Worm (Caenorhabditis elegans) whole organism, early embryonic: Measurements from ENCODE around the gene D1054.10.

Experiments used
- B0310.2 ChIP-seq: sonication (generic microtip); optimal IDR thresholded peaks from 2 replicates; lab custom pipeline; 2016; ENCODE audit warnings: mild to moderate bottlenecking, missing genetic modification characterization, missing compliant biosample characterization
- F13C5.2 ChIP-seq: sonication (generic microtip); optimal IDR thresholded peaks from 2 replicates; lab custom pipeline; 2017; ENCODE audit warnings: mild to moderate bottlenecking, missing genetic modification characterization, inconsistent platforms, missing compliant biosample characterization
- aly-1 ChIP-seq: sonication (generic microtip); optimal IDR thresholded peaks from 2 replicates; lab custom pipeline; 2016; ENCODE audit warnings: missing genetic modification characterization, missing compliant biosample characterization
- ama-1 ChIP-seq: fragments of 150-350 bp; optimal IDR thresholded peaks from 2 replicates; lab custom pipeline; 2014
- ceh-13 ChIP-seq: fragments of 200-800 bp; sonication (Bioruptor generic); optimal IDR thresholded peaks from 2 replicates; lab custom pipeline; 2018; ENCODE audit warnings: mild to moderate bottlenecking, missing genetic modification characterization, missing compliant biosample characterization
- ceh-36 ChIP-seq: sonication (generic microtip); optimal IDR thresholded peaks from 2 replicates; lab custom pipeline; 2016; ENCODE audit warnings: missing genetic modification characterization, inconsistent platforms, missing compliant biosample characterization
- ets-7 ChIP-seq: sonication (generic microtip); optimal IDR thresholded peaks from 2 replicates; lab custom pipeline; 2016; ENCODE audit warnings: missing genotype, missing genetic modification characterization, missing compliant biosample characterization
- flt-1 ChIP-seq: fragments of 200-800 bp; sonication (Bioruptor generic); IDR thresholded peaks from 2 replicates; pipeline ENCODE4 v1.3.6; 2022; ENCODE audit warnings: missing genetic modification characterization, missing compliant biosample characterization
- hmbx-1 ChIP-seq: sonication (generic microtip); optimal IDR thresholded peaks from 2 replicates; lab custom pipeline; 2016; ENCODE audit warnings: mild to moderate bottlenecking, missing genetic modification characterization, missing compliant biosample characterization
- hmg-4 ChIP-seq: fragments of 200-800 bp; sonication (Bioruptor generic); optimal IDR thresholded peaks from 2 replicates; lab custom pipeline; 2018; ENCODE audit warnings: mild to moderate bottlenecking, missing genetic modification characterization, missing compliant biosample characterization
- hnd-1 ChIP-seq: sonication (generic microtip); optimal IDR thresholded peaks from 2 replicates; lab custom pipeline; 2016; ENCODE audit warnings: missing genetic modification characterization, missing compliant biosample characterization
- pes-1 ChIP-seq: fragments of 200-800 bp; sonication (Bioruptor generic); IDR thresholded peaks from 2 replicates; pipeline ENCODE4 v1.3.6; 2022; ENCODE audit warnings: missing genetic modification reagents, missing genetic modification characterization, missing compliant biosample characterization
- sea-1 ChIP-seq: fragments of 200-800 bp; sonication (Bioruptor generic); conservative IDR thresholded peaks from 2 replicates; pipeline ENCODE4 v1.3.6; 2022; ENCODE audit warnings: missing genetic modification characterization, missing compliant biosample characterization
- tbx-11 ChIP-seq: fragments of 200-800 bp; sonication (Bioruptor generic); IDR thresholded peaks from 2 replicates; pipeline ENCODE4 v1.3.6; 2022; ENCODE audit warnings: missing genetic modification characterization, missing compliant biosample characterization
- tbx-37 ChIP-seq: fragments of 200-800 bp; sonication (Bioruptor generic); conservative IDR thresholded peaks from 2 replicates; pipeline ENCODE4 v1.3.6; 2022; ENCODE audit warnings: missing genetic modification reagents, missing genetic modification characterization, missing compliant biosample characterization

The D1054.10 gene

ce11 chrV:10745034-10745433 is 47.6 kb downstream of the D1054.10 start, which contains the start of gene srj-21:
srj-21 (plus strand) TSS chrV:10745334.
- TF ChIP-seq ceh-13 (GFP tag; lab: Kevin White, UChicago): no peak
- TF ChIP-seq hnd-1 (tag; lab: Kevin White, UChicago): no peak
- TF ChIP-seq F13C5.2 (tag; lab: Kevin White, UChicago): no peak
- TF ChIP-seq ama-1 (lab: Kevin White, UChicago): no peak

- TF ChIP-seq hmbx-1 (tag; lab: Kevin White, UChicago): no peak
- TF ChIP-seq aly-1 (tag; lab: Kevin White, UChicago): no peak
- TF ChIP-seq ceh-13 (GFP tag; lab: Kevin White, UChicago): no peak
- TF ChIP-seq flt-1 (GFP tag; lab: Robert Waterston, UW): no peak
- no peak for TF ChIP-seq sea-1 (GFP tag; lab: Robert Waterston, UW)
- TF ChIP-seq B0310.2: no peak
- no peak for TF ChIP-seq F13C5.2 (tag; lab: Kevin White, UChicago)
- TF ChIP-seq hmg-4 (GFP tag; lab: Kevin White, UChicago): no peak
- no peak for TF ChIP-seq ets-7
- TF ChIP-seq ceh-36 (tag; lab: Kevin White, UChicago): no peak
- no peak for TF ChIP-seq tbx-11 (GFP tag; lab: Robert Waterston, UW)
- no peak for TF ChIP-seq tbx-37 (GFP tag; lab: Robert Waterston, UW)
- no peak for TF ChIP-seq pes-1 (GFP tag; lab: Robert Waterston, UW)
Observed at ce11 chrV:10743649-10744048, 49.0 kb downstream of the D1054.10 start, which contains the start of gene srj-22. srj-22 (minus strand) TSS chrV:10743749.
